Fruit fly (Drosophila melanogaster) whole organism, embryonic: Measurements from ENCODE around the gene CG32192.

Source experiments
- Atf3 ChIP-seq: fragments of 200-800 bp; sonication (Bioruptor generic); optimal IDR thresholded peaks from 3 replicates; lab custom pipeline; 2016; ENCODE audit warnings: missing biosample characterization, missing genetic modification characterization
- Awh ChIP-seq: fragments of 200-800 bp; sonication (Bioruptor generic); IDR thresholded peaks from 2 replicates; pipeline ENCODE4, ENCODE4 v1.3.6; 2022; ENCODE audit warnings: missing biosample characterization, missing genetic modification characterization
- B-H1 ChIP-seq: fragments of 200-800 bp; sonication (Bioruptor generic); IDR thresholded peaks from 3 replicates; pipeline ENCODE4 v1.3.6; 2022; ENCODE audit warnings: missing biosample characterization, missing genetic modification characterization
- C15 ChIP-seq: fragments of 200-800 bp; sonication (Bioruptor generic); IDR thresholded peaks from 3 replicates; pipeline ENCODE4 v1.3.6; 2022; ENCODE audit warnings: missing biosample characterization, missing genetic modification characterization
- CG10366 ChIP-seq: fragments of 200-800 bp; sonication (Bioruptor generic); IDR thresholded peaks from 2 replicates; pipeline ENCODE4 v1.3.6; 2022; ENCODE audit warnings: missing biosample characterization, missing genetic modification characterization
- CG10462 ChIP-seq: fragments of 200-800 bp; sonication (Bioruptor generic); optimal IDR thresholded peaks from 2 replicates; lab custom pipeline; 2016; ENCODE audit warnings: missing biosample characterization, missing genetic modification characterization
- CG10654 ChIP-seq: fragments of 200-800 bp; sonication (Bioruptor generic); optimal IDR thresholded peaks from 2 replicates; lab custom pipeline; 2016; ENCODE audit warnings: missing biosample characterization, missing genetic modification characterization
- CG11456 ChIP-seq: fragments of 200-800 bp; sonication (Bioruptor generic); IDR thresholded peaks from 3 replicates; pipeline ENCODE4 v1.3.6; 2022; ENCODE audit warnings: missing biosample characterization, missing genetic modification characterization
- CG11504 ChIP-seq: fragments of 200-800 bp; sonication (Bioruptor generic); optimal IDR thresholded peaks from 3 replicates; lab custom pipeline; 2019; ENCODE audit warnings: missing biosample characterization, mild to moderate bottlenecking, missing genetic modification characterization, moderate library complexity
- CG14667 ChIP-seq: fragments of 200-800 bp; sonication (Bioruptor generic); IDR thresholded peaks from 2 replicates; pipeline ENCODE4 v1.3.6; 2022; ENCODE audit warnings: missing biosample characterization, missing genetic modification characterization
- CG18262 ChIP-seq: fragments of 200-800 bp; optimal IDR thresholded peaks from 3 replicates; lab custom pipeline; 2019; ENCODE audit warnings: missing biosample characterization, mild to moderate bottlenecking, missing genetic modification characterization, moderate library complexity
- CG32532 ChIP-seq: fragments of 200-800 bp; sonication (Bioruptor generic); IDR thresholded peaks from 2 replicates; pipeline ENCODE4 v1.3.6; 2022; ENCODE audit warnings: missing biosample characterization, missing genetic modification characterization
- CG32767 ChIP-seq: fragments of 200-800 bp; sonication (Bioruptor generic); IDR thresholded peaks from 2 replicates; pipeline ENCODE4 v1.3.6; 2022; ENCODE audit warnings: missing biosample characterization, missing genetic modification characterization
- CG3407 ChIP-seq: fragments of 200-800 bp; sonication (Bioruptor generic); optimal IDR thresholded peaks from 2 replicates; lab custom pipeline; 2018; ENCODE audit warnings: missing biosample characterization, mild to moderate bottlenecking, missing genetic modification characterization
- CG42726 ChIP-seq: fragments of 200-800 bp; sonication (Bioruptor generic); IDR thresholded peaks from 2 replicates; pipeline ENCODE4 v1.3.6; 2022; ENCODE audit warnings: missing biosample characterization, missing genetic modification characterization; ENCODE audit not compliant: partially characterized antibody
- CG4404 ChIP-seq: fragments of 200-800 bp; sonication (Bioruptor generic); IDR thresholded peaks from 2 replicates; pipeline ENCODE4 v1.3.6; 2022; ENCODE audit warnings: missing biosample characterization, missing genetic modification characterization
- CG4424 ChIP-seq: fragments of 200-800 bp; sonication (Bioruptor generic); optimal IDR thresholded peaks from 3 replicates; lab custom pipeline; 2016; ENCODE audit warnings: missing biosample characterization, missing genetic modification characterization
- CG5245 ChIP-seq: fragments of 200-800 bp; sonication (Bioruptor generic); optimal IDR thresholded peaks from 3 replicates; lab custom pipeline; 2016; ENCODE audit warnings: missing biosample characterization, missing genetic modification characterization
- CG6765 ChIP-seq: fragments of 200-800 bp; sonication (Bioruptor generic); optimal IDR thresholded peaks from 3 replicates; lab custom pipeline; 2017; ENCODE audit warnings: missing biosample characterization, mild to moderate bottlenecking, missing genetic modification characterization
- CG7372 ChIP-seq: fragments of 200-800 bp; sonication (Bioruptor generic); IDR thresholded peaks from 2 replicates; pipeline ENCODE4 v1.3.6; 2022; ENCODE audit warnings: missing biosample characterization, missing genetic modification characterization
- CG8924 ChIP-seq: fragments of 200-800 bp; optimal IDR thresholded peaks from 3 replicates; lab custom pipeline; 2019; ENCODE audit warnings: missing biosample characterization, mild to moderate bottlenecking, missing genetic modification characterization, moderate library complexity
- Dll ChIP-seq: fragments of 200-800 bp; sonication (Bioruptor generic); IDR thresholded peaks from 4 replicates; pipeline ENCODE4 v1.3.6; 2022; ENCODE audit warnings: missing biosample characterization, missing genetic modification characterization; ENCODE audit not compliant: partially characterized antibody
- HLH54F ChIP-seq: fragments of 200-800 bp; sonication (Bioruptor generic); optimal IDR thresholded peaks from 3 replicates; lab custom pipeline; 2016; ENCODE audit warnings: missing biosample characterization, missing genetic modification characterization
- MBD-R2 ChIP-seq: fragments of 200-800 bp; sonication (Bioruptor generic); IDR thresholded peaks from 2 replicates; pipeline ENCODE4 v1.3.6; 2022; ENCODE audit warnings: missing biosample characterization, missing genetic modification characterization
- Max ChIP-seq: fragments of 200-800 bp; sonication (Bioruptor generic); optimal IDR thresholded peaks from 2 replicates; lab custom pipeline; 2016; ENCODE audit warnings: missing biosample characterization, mild to moderate bottlenecking, missing genetic modification characterization
- NFAT ChIP-seq: fragments of 200-800 bp; sonication (Bioruptor generic); IDR thresholded peaks from 2 replicates; pipeline ENCODE4 v1.3.6; 2022; ENCODE audit warnings: missing biosample characterization, missing genetic modification characterization
- Nf-YC ChIP-seq: fragments of 200-800 bp; optimal IDR thresholded peaks from 3 replicates; lab custom pipeline; 2019; ENCODE audit warnings: missing biosample characterization, mild to moderate bottlenecking, missing genetic modification characterization, moderate library complexity
- NfI ChIP-seq: fragments of 200-800 bp; sonication (Bioruptor generic); optimal IDR thresholded peaks from 3 replicates; lab custom pipeline; 2018; ENCODE audit warnings: missing biosample characterization, mild to moderate bottlenecking, missing genetic modification characterization, moderate library complexity
- Ptx1 ChIP-seq: fragments of 200-800 bp; sonication (Bioruptor generic); IDR thresholded peaks from 2 replicates; pipeline ENCODE4 v1.3.6; 2022; ENCODE audit warnings: missing biosample characterization, missing genetic modification characterization
- ato ChIP-seq: fragments of 200-800 bp; sonication (Bioruptor generic); IDR thresholded peaks from 2 replicates; pipeline ENCODE4 v1.3.6; 2022; ENCODE audit warnings: missing biosample characterization, missing genetic modification characterization; ENCODE audit not compliant: partially characterized antibody
- cg ChIP-seq: fragments of 200-800 bp; sonication (Bioruptor generic); optimal IDR thresholded peaks from 3 replicates; lab custom pipeline; 2019; ENCODE audit warnings: missing biosample characterization, mild to moderate bottlenecking, missing genetic modification characterization, moderate library complexity
- dimm ChIP-seq: fragments of 200-800 bp; sonication (Bioruptor generic); IDR thresholded peaks from 2 replicates; pipeline ENCODE4 v1.3.6; 2022; ENCODE audit warnings: missing biosample characterization, missing genetic modification characterization
- en ChIP-seq: fragments of 200-800 bp; sonication (Bioruptor generic); optimal IDR thresholded peaks from 2 replicates; lab custom pipeline; 2016; ENCODE audit warnings: missing biosample characterization, missing genetic modification characterization
- fd96Cb ChIP-seq: fragments of 200-800 bp; sonication (Bioruptor generic); optimal IDR thresholded peaks from 2 replicates; lab custom pipeline; 2018; ENCODE audit warnings: missing biosample characterization, mild to moderate bottlenecking, missing genetic modification characterization, moderate library complexity
- gfzf ChIP-seq: fragments of 200-800 bp; sonication (Bioruptor generic); optimal IDR thresholded peaks from 2 replicates; lab custom pipeline; 2016; ENCODE audit warnings: missing biosample characterization, mild to moderate bottlenecking, missing genetic modification characterization, moderate library complexity
- gt ChIP-seq: fragments of 200-800 bp; sonication (Bioruptor generic); IDR thresholded peaks from 2 replicates; pipeline ENCODE4 v1.3.6; 2022; ENCODE audit warnings: missing biosample characterization, missing genetic modification characterization
- jumu ChIP-seq: fragments of 200-800 bp; sonication (Bioruptor generic); optimal IDR thresholded peaks from 3 replicates; lab custom pipeline; 2016; ENCODE audit warnings: missing biosample characterization, missing genetic modification characterization
- ken ChIP-seq: fragments of 200-800 bp; sonication (Bioruptor generic); IDR thresholded peaks from 3 replicates; pipeline ENCODE4 v1.3.6; 2022; ENCODE audit warnings: missing biosample characterization, missing genetic modification characterization
- klu ChIP-seq: fragments of 200-800 bp; sonication (Bioruptor generic); IDR thresholded peaks from 2 replicates; pipeline ENCODE4 v1.3.6; 2022; ENCODE audit warnings: missing biosample characterization, missing genetic modification characterization
- kni ChIP-seq: fragments of 200-800 bp; sonication (Bioruptor generic); optimal IDR thresholded peaks from 3 replicates; lab custom pipeline; 2017; ENCODE audit warnings: mild to moderate bottlenecking, missing biosample characterization, missing genetic modification reagents, missing genetic modification characterization
- lbe ChIP-seq: fragments of 200-800 bp; sonication (Bioruptor generic); optimal IDR thresholded peaks from 2 replicates; lab custom pipeline; 2016; ENCODE audit warnings: missing biosample characterization, mild to moderate bottlenecking, missing genetic modification characterization
- nerfin-1 ChIP-seq: fragments of 200-800 bp; sonication (Bioruptor generic); optimal IDR thresholded peaks from 3 replicates; lab custom pipeline; 2019; ENCODE audit warnings: missing biosample characterization, mild to moderate bottlenecking, missing genetic modification characterization, moderate library complexity
- sens ChIP-seq: fragments of 200-800 bp; sonication (Bioruptor generic); peaks from one replicate; lab custom pipeline; 2016; ENCODE audit warnings: missing biosample characterization, missing genetic modification characterization
- sens-2 ChIP-seq: fragments of 200-800 bp; sonication (Bioruptor generic); IDR thresholded peaks from 2 replicates; pipeline ENCODE4 v1.3.6; 2022; ENCODE audit warnings: missing biosample characterization, missing genetic modification characterization
- sim ChIP-seq: fragments of 200-800 bp; sonication (Bioruptor generic); IDR thresholded peaks from 2 replicates; pipeline ENCODE4 v1.3.6; 2022; ENCODE audit warnings: missing biosample characterization, missing genetic modification characterization
- slbo ChIP-seq: fragments of 200-800 bp; sonication (Bioruptor generic); IDR thresholded peaks from 2 replicates; pipeline ENCODE4 v1.3.6; 2022; ENCODE audit warnings: missing biosample characterization, missing genetic modification characterization
- sna ChIP-seq: fragments of 200-800 bp; sonication (Bioruptor generic); IDR thresholded peaks from 2 replicates; pipeline ENCODE4 v1.3.6; 2022; ENCODE audit warnings: missing biosample characterization, missing genetic modification characterization; ENCODE audit not compliant: partially characterized antibody
- sr ChIP-seq: fragments of 200-800 bp; sonication (Bioruptor generic); IDR thresholded peaks from 3 replicates; pipeline ENCODE4 v1.3.6; 2022; ENCODE audit warnings: missing biosample characterization, missing genetic modification characterization
- tap ChIP-seq: fragments of 200-800 bp; optimal IDR thresholded peaks from 3 replicates; lab custom pipeline; 2019; ENCODE audit warnings: missing biosample characterization, mild to moderate bottlenecking, missing genetic modification characterization, moderate library complexity
- zfh1 ChIP-seq: fragments of 200-800 bp; sonication (Bioruptor generic); IDR thresholded peaks from 3 replicates; pipeline ENCODE4 v1.3.6; 2022; ENCODE audit warnings: missing biosample characterization, missing genetic modification characterization

The CG32192 gene

DNA sequence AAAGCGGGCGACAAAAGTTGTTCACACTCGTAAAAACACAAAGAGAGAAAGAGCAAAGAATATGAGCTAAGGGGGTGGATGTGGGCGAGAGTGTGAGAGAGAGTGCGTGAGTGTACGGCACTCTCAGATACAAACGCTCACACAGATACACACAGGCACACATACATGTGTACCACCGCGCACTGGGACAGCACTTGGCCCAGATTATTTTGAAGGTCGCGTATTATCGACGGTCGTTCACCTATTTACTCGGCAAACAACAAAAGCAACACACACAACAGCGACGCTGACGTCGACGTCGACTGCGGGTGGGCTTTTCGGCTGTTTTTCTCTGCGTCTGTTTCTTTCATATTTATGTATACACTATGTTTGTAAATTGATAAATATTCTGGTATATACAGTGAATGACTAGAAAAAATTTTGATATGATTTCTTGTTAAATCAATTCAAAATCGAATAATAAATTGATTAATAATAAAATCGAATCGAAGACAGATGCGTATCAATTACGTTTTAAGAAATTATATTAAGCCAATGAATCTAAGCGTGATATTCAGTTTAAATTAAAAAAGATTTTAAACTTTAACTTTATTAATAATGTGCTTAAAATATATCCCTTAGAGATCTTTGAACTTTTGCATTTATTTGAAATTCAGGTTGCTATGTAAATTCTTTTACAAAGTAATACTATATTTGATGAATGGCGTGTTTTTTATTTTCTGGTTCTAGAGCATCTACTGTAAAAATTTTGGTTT is 10.4 kb upstream of the CG32192 start (continued):
- TF ChIP-seq NfI (peak; percentile 5), CG18262 (tag; lab: Kevin White, UChicago) (peak; percentile 58), CG11504 (tag; lab: Kevin White, UChicago) (peak; percentile 59), CG4404 (GFP tag; lab: Robert Waterston, UW) (no peak), fd96Cb (tag; lab: Kevin White, UChicago) (peak; percentile 16), lbe (peak; percentile 46), Max (GFP tag; lab: Kevin White, UChicago) (peak; percentile 56), cg (GFP tag; lab: Kevin White, UChicago) (peak; percentile 93), CG6765 (peak; percentile 65), HLH54F (GFP tag; lab: Kevin White, UChicago) (no peak), klu (no peak), CG10462 (GFP tag; lab: Kevin White, UChicago) (peak; percentile 41), CG32532 (GFP tag; lab: Robert Waterston, UW) (peak; percentile 25; the same call in 1 of the 2 replicates), Dll (GFP tag; lab: Robert Waterston, UW) (no peak), Atf3 (GFP tag; lab: Kevin White, UChicago) (peak; percentile 64), ato (no peak), CG3407 (GFP tag; lab: Kevin White, UChicago) (peak; percentile 85), slbo (GFP tag; lab: Robert Waterston, UW) (peak; percentile 55), CG14667 (no peak), sna (GFP tag; lab: Robert Waterston, UW) (peak; percentile 37; the same call in 1 of the 2 replicates), en (GFP tag; lab: Kevin White, UChicago) (peak; percentile 65), B-H1 (peak; percentile 40; the same call in 1 of the 3 replicates), sr (peak; percentile 85), gt (GFP tag; lab: Robert Waterston, UW) (no peak), CG4424 (GFP tag; lab: Kevin White, UChicago) (peak; percentile 64), CG5245 (GFP tag; lab: Kevin White, UChicago) (peak; percentile 74), sens (GFP tag; lab: Kevin White, UChicago) (peak; percentile 94), NFAT (no peak), CG7372 (GFP tag; lab: Robert Waterston, UW) (no peak), Ptx1 (GFP tag; lab: Robert Waterston, UW) (peak; percentile 30; the same call in 1 of the 2 replicates), zfh1 (GFP tag; lab: Robert Waterston, UW) (peak; percentile 78), gfzf (no peak), nerfin-1 (tag; lab: Kevin White, UChicago) (peak; percentile 76), sim (GFP tag; lab: Robert Waterston, UW) (peak; percentile 75), kni (GFP tag; lab: Kevin White, UChicago) (peak; percentile 96), Nf-YC (tag; lab: Kevin White, UChicago) (peak; percentile 39), tap (tag; lab: Kevin White, UChicago) (peak; percentile 53), dimm (no peak), CG32767 (GFP tag; lab: Robert Waterston, UW) (peak; percentile 87), CG10366 (no peak), jumu (GFP tag; lab: Kevin White, UChicago) (peak; percentile 30), CG11456 (GFP tag; lab: Robert Waterston, UW) (0 out of 3 replicates have a peak, but pooled peaks have one; percentile 19), CG10654 (peak; percentile 73), sens-2 (GFP tag; lab: Robert Waterston, UW) (no peak), ken (GFP tag; lab: Robert Waterston, UW) (no peak; the same call in 2 of the 3 replicates), MBD-R2 (GFP tag; lab: Robert Waterston, UW) (peak; percentile 17; the same call in 1 of the 2 replicates), C15 (GFP tag; lab: Robert Waterston, UW) (no peak), CG8924 (tag; lab: Kevin White, UChicago) (peak; percentile 70), Awh (GFP tag; lab: Robert Waterston, UW) (peak; percentile 78), CG42726 (GFP tag; lab: Robert Waterston, UW) (peak; percentile 7; the same call in 1 of the 2 replicates)
